Fruit fly (Drosophila melanogaster) whole organism, embryonic: ENCODE measurements around the gene Rgl.

ENCODE experiments used
- Aef1 ChIP-seq: fragments of 200-800 bp; sonication (Bioruptor generic); IDR thresholded peaks from 3 replicates; pipeline ENCODE4 v1.3.6; 2022; ENCODE audit warnings: missing biosample characterization, missing genetic modification characterization
- Bgb ChIP-seq: fragments of 200-800 bp; sonication (Bioruptor generic); IDR thresholded peaks from 2 replicates; pipeline ENCODE4 v1.3.6; 2022; ENCODE audit warnings: missing biosample characterization, missing genetic modification characterization; ENCODE audit not compliant: partially characterized antibody
- CG10321 ChIP-seq: fragments of 200-800 bp; sonication (Bioruptor generic); IDR thresholded peaks from 2 replicates; pipeline ENCODE4 v1.3.6; 2022; ENCODE audit warnings: missing biosample characterization, missing genetic modification characterization
- CG11093 ChIP-seq: fragments of 200-800 bp; sonication (Bioruptor generic); IDR thresholded peaks from 3 replicates; pipeline ENCODE4 v1.3.6; 2022; ENCODE audit warnings: missing biosample characterization, missing genetic modification characterization
- CG11247 ChIP-seq: fragments of 200-800 bp; sonication (Bioruptor generic); IDR thresholded peaks from 2 replicates; pipeline ENCODE4 v1.3.6; 2022; ENCODE audit warnings: missing biosample characterization, missing genetic modification characterization
- CG11560 ChIP-seq: fragments of 200-800 bp; sonication (Bioruptor generic); IDR thresholded peaks from 3 replicates; pipeline ENCODE4 v1.3.6; 2022; ENCODE audit warnings: missing biosample characterization, missing genetic modification characterization
- CG11696 ChIP-seq: fragments of 200-800 bp; sonication (Bioruptor generic); IDR thresholded peaks from 2 replicates; pipeline ENCODE4 v1.3.6; 2022; ENCODE audit warnings: missing biosample characterization, missing genetic modification characterization
- CG12155 ChIP-seq: fragments of 200-800 bp; sonication (Bioruptor generic); optimal IDR thresholded peaks from 3 replicates; lab custom pipeline; 2016; ENCODE audit warnings: missing biosample characterization, missing genetic modification characterization
- CG13123 ChIP-seq: fragments of 200-800 bp; sonication (Bioruptor generic); optimal IDR thresholded peaks from 2 replicates; lab custom pipeline; 2016; ENCODE audit warnings: missing biosample characterization, missing genetic modification characterization
- CG13894 ChIP-seq: fragments of 200-800 bp; sonication (Bioruptor generic); optimal IDR thresholded peaks from 3 replicates; lab custom pipeline; 2018; ENCODE audit warnings: missing biosample characterization, mild to moderate bottlenecking, missing genetic modification characterization, moderate library complexity
- CG14014 ChIP-seq: fragments of 200-800 bp; sonication (Bioruptor generic); IDR thresholded peaks from 2 replicates; pipeline ENCODE4 v1.3.6; 2022; ENCODE audit warnings: missing biosample characterization, missing genetic modification characterization
- CG17359 ChIP-seq: fragments of 200-800 bp; sonication (Bioruptor generic); optimal IDR thresholded peaks from 3 replicates; lab custom pipeline; 2018; ENCODE audit warnings: missing biosample characterization, mild to moderate bottlenecking, missing genetic modification characterization, moderate library complexity
- CG18011 ChIP-seq: fragments of 200-800 bp; sonication (Bioruptor generic); optimal IDR thresholded peaks from 2 replicates; lab custom pipeline; 2017; ENCODE audit warnings: missing biosample characterization, missing genetic modification characterization, mild to moderate bottlenecking, moderate library complexity, missing genotype
- CG18262 ChIP-seq: fragments of 200-800 bp; optimal IDR thresholded peaks from 3 replicates; lab custom pipeline; 2019; ENCODE audit warnings: missing biosample characterization, mild to moderate bottlenecking, missing genetic modification characterization, moderate library complexity
- CG31388 ChIP-seq: fragments of 200-800 bp; sonication (Bioruptor generic); optimal IDR thresholded peaks from 2 replicates; lab custom pipeline; 2016; ENCODE audit warnings: missing biosample characterization, missing genetic modification characterization
- CG4282 ChIP-seq: fragments of 200-800 bp; sonication (Bioruptor generic); optimal IDR thresholded peaks from 2 replicates; lab custom pipeline; 2016; ENCODE audit warnings: missing biosample characterization, missing genetic modification characterization
- CG4617 ChIP-seq: fragments of 200-800 bp; sonication (Bioruptor generic); optimal IDR thresholded peaks from 3 replicates; lab custom pipeline; 2016; ENCODE audit warnings: missing biosample characterization, missing genetic modification characterization, borderline replicate concordance
- Dfd ChIP-seq, 2 experiments: fragments of >200 bp; optimal IDR thresholded peaks; 2 replicates each; lab custom pipeline; 2017; ENCODE audit warnings: missing biosample characterization in 2 of 2, missing genetic modification characterization in 2 of 2
- Nf-YA ChIP-seq: fragments of 200-800 bp; sonication (Bioruptor generic); IDR thresholded peaks from 2 replicates; pipeline ENCODE4 v1.3.6; 2022; ENCODE audit warnings: missing biosample characterization, missing genetic modification characterization
- Nf-YC ChIP-seq: fragments of 200-800 bp; optimal IDR thresholded peaks from 3 replicates; lab custom pipeline; 2019; ENCODE audit warnings: missing biosample characterization, mild to moderate bottlenecking, missing genetic modification characterization, moderate library complexity
- NfI ChIP-seq: fragments of 200-800 bp; sonication (Bioruptor generic); optimal IDR thresholded peaks from 3 replicates; lab custom pipeline; 2018; ENCODE audit warnings: missing biosample characterization, mild to moderate bottlenecking, missing genetic modification characterization, moderate library complexity
- Optix ChIP-seq: fragments of 200-800 bp; sonication (Bioruptor generic); IDR thresholded peaks from 3 replicates; pipeline ENCODE4 v1.3.6; 2022; ENCODE audit warnings: missing biosample characterization, missing genetic modification characterization
- Poxn ChIP-seq: fragments of 200-800 bp; sonication (Bioruptor generic); IDR thresholded peaks from 2 replicates; pipeline ENCODE4 v1.3.6; 2022; ENCODE audit warnings: missing biosample characterization, missing genetic modification characterization
- Rfx ChIP-seq: fragments of 200-800 bp; sonication (Bioruptor generic); IDR thresholded peaks from 2 replicates; pipeline ENCODE4 v1.3.6; 2022; ENCODE audit warnings: missing biosample characterization, missing genetic modification characterization
- Usf ChIP-seq: fragments of 200-800 bp; sonication (Bioruptor generic); optimal IDR thresholded peaks from 2 replicates; lab custom pipeline; 2017; ENCODE audit warnings: missing genotype, missing biosample characterization, missing genetic modification characterization
- ara ChIP-seq: fragments of 200-800 bp; sonication (Bioruptor generic); IDR thresholded peaks from 2 replicates; pipeline ENCODE4 v1.3.6; 2022; ENCODE audit warnings: missing biosample characterization, missing genetic modification characterization
- ato ChIP-seq: fragments of 200-800 bp; sonication (Bioruptor generic); IDR thresholded peaks from 2 replicates; pipeline ENCODE4 v1.3.6; 2022; ENCODE audit warnings: missing biosample characterization, missing genetic modification characterization; ENCODE audit not compliant: partially characterized antibody
- caup ChIP-seq: fragments of 200-800 bp; sonication (Bioruptor generic); optimal IDR thresholded peaks from 3 replicates; lab custom pipeline; 2017; ENCODE audit warnings: missing biosample characterization, mild to moderate bottlenecking, missing genetic modification characterization, moderate library complexity; ENCODE audit not compliant: severe bottlenecking
- ewg ChIP-seq: fragments of 200-800 bp; sonication (Bioruptor generic); optimal IDR thresholded peaks from 3 replicates; lab custom pipeline; 2017; ENCODE audit warnings: mild to moderate bottlenecking, missing biosample characterization, missing genetic modification reagents, missing genetic modification characterization
- exex ChIP-seq: fragments of 200-800 bp; sonication (Bioruptor generic); optimal IDR thresholded peaks from 4 replicates; lab custom pipeline; 2018; ENCODE audit warnings: missing biosample characterization, mild to moderate bottlenecking, missing genetic modification characterization, moderate library complexity
- gfzf ChIP-seq: fragments of 200-800 bp; sonication (Bioruptor generic); optimal IDR thresholded peaks from 2 replicates; lab custom pipeline; 2016; ENCODE audit warnings: missing biosample characterization, mild to moderate bottlenecking, missing genetic modification characterization, moderate library complexity
- grau ChIP-seq: fragments of 200-800 bp; optimal IDR thresholded peaks from 3 replicates; lab custom pipeline; 2019; ENCODE audit warnings: missing biosample characterization, mild to moderate bottlenecking, missing genetic modification characterization, moderate library complexity
- hb ChIP-seq: fragments of 200-800 bp; sonication (Bioruptor generic); IDR thresholded peaks from 3 replicates; pipeline ENCODE4 v1.3.6; 2022; ENCODE audit warnings: missing biosample characterization, missing genetic modification characterization; ENCODE audit not compliant: partially characterized antibody
- her ChIP-seq: fragments of 200-800 bp; sonication (Bioruptor generic); optimal IDR thresholded peaks from 2 replicates; lab custom pipeline; 2016; ENCODE audit warnings: missing biosample characterization, missing genetic modification characterization
- hth ChIP-seq: fragments of >200 bp; optimal IDR thresholded peaks from 2 replicates; lab custom pipeline; 2017; ENCODE audit warnings: inconsistent platforms
- jigr1 ChIP-seq: fragments of 200-800 bp; sonication (Bioruptor generic); IDR thresholded peaks from 3 replicates; pipeline ENCODE4 v1.3.6; 2022; ENCODE audit warnings: missing biosample characterization, missing genetic modification characterization
- kah ChIP-seq: fragments of 200-800 bp; sonication (Bioruptor generic); optimal IDR thresholded peaks from 2 replicates; lab custom pipeline; 2018; ENCODE audit warnings: missing biosample characterization, mild to moderate bottlenecking, missing genetic modification characterization
- lov ChIP-seq, 2 experiments: fragments of 200-800 bp in 1 of 2; fragments of >200 bp in 1 of 2; sonication (Bioruptor generic) in 1 of 2; IDR thresholded peaks in 1 of 2; optimal IDR thresholded peaks in 1 of 2; 2 replicates in 1 of 2; 3 replicates in 1 of 2; pipeline versions ENCODE4 v1.3.6 to Lab custom; 2017 to 2022; ENCODE audit warnings: missing biosample characterization in 1 of 2, missing genetic modification characterization in 1 of 2
- mam ChIP-seq: fragments of 200-800 bp; sonication (Bioruptor generic); optimal IDR thresholded peaks from 3 replicates; lab custom pipeline; 2016; ENCODE audit warnings: missing biosample characterization, missing genetic modification characterization
- mirr ChIP-seq: fragments of 200-800 bp; sonication (Bioruptor generic); optimal IDR thresholded peaks from 3 replicates; lab custom pipeline; 2018; ENCODE audit warnings: missing biosample characterization, mild to moderate bottlenecking, missing genetic modification characterization
- nom ChIP-seq: fragments of 200-800 bp; sonication (Bioruptor generic); optimal IDR thresholded peaks from 2 replicates; lab custom pipeline; 2017; ENCODE audit warnings: missing biosample characterization, missing genetic modification characterization, mild to moderate bottlenecking, moderate library complexity, missing genetic modification reagents
- psq ChIP-seq: fragments of 200-800 bp; sonication (Bioruptor generic); optimal IDR thresholded peaks from 2 replicates; lab custom pipeline; 2017; ENCODE audit warnings: missing biosample characterization, missing genetic modification characterization
- repo ChIP-seq: fragments of 200-800 bp; sonication (Bioruptor generic); optimal IDR thresholded peaks from 2 replicates; lab custom pipeline; 2016; ENCODE audit warnings: missing biosample characterization, missing genetic modification characterization
- scrt ChIP-seq: fragments of 200-800 bp; sonication (Bioruptor generic); optimal IDR thresholded peaks from 2 replicates; lab custom pipeline; 2018; ENCODE audit warnings: missing biosample characterization, mild to moderate bottlenecking, missing genetic modification characterization, moderate library complexity
- sens-2 ChIP-seq: fragments of 200-800 bp; sonication (Bioruptor generic); IDR thresholded peaks from 2 replicates; pipeline ENCODE4 v1.3.6; 2022; ENCODE audit warnings: missing biosample characterization, missing genetic modification characterization
- slou ChIP-seq: fragments of 200-800 bp; sonication (Bioruptor generic); optimal IDR thresholded peaks from 3 replicates; lab custom pipeline; 2016; ENCODE audit warnings: missing biosample characterization, missing genetic modification characterization
- slp2 ChIP-seq: fragments of 200-800 bp; sonication (Bioruptor generic); optimal IDR thresholded peaks from 2 replicates; lab custom pipeline; 2016; ENCODE audit warnings: missing biosample characterization, missing genetic modification characterization
- sr ChIP-seq: fragments of 200-800 bp; sonication (Bioruptor generic); IDR thresholded peaks from 3 replicates; pipeline ENCODE4 v1.3.6; 2022; ENCODE audit warnings: missing biosample characterization, missing genetic modification characterization
- twi ChIP-seq: fragments of 200-800 bp; optimal IDR thresholded peaks from 2 replicates; lab custom pipeline; 2019; ENCODE audit warnings: missing biosample characterization, mild to moderate bottlenecking, missing genetic modification characterization, moderate library complexity
- vnd ChIP-seq: fragments of 200-800 bp; sonication (Bioruptor generic); IDR thresholded peaks from 3 replicates; pipeline ENCODE4 v1.3.6; 2022; ENCODE audit warnings: missing biosample characterization, missing genetic modification characterization; ENCODE audit not compliant: partially characterized antibody

Rgl gene

dm6 chr3L:13862403-13862802 lies 62.7 kb downstream of the Rgl start:
- TF ChIP-seq nom (no peak), hb (GFP tag; lab: Robert Waterston, UW) (0 out of 3 replicates have a peak, but pooled peaks have one; percentile 21), CG13123 (GFP tag; lab: Kevin White, UChicago) (no peak), grau (tag; lab: Kevin White, UChicago) (peak; percentile 83), CG14014 (GFP tag; lab: Robert Waterston, UW) (peak; percentile 96), mam (GFP tag; lab: Kevin White, UChicago) (peak; percentile 95), ara (GFP tag; lab: Robert Waterston, UW) (0 out of 2 replicates have a peak, but pooled peaks have one; percentile 31), CG18262 (tag; lab: Kevin White, UChicago) (no peak), her (GFP tag; lab: Kevin White, UChicago) (peak; percentile 91), gfzf (GFP tag; lab: Kevin White, UChicago) (no peak), CG10321 (GFP tag; lab: Robert Waterston, UW) (0 out of 2 replicates have a peak, but pooled peaks have one; percentile 57), CG4617 (GFP tag; lab: Kevin White, UChicago) (peak; percentile 69), Rfx (GFP tag; lab: Robert Waterston, UW) (peak; percentile 99), vnd (GFP tag; lab: Robert Waterston, UW) (no peak), sens-2 (peak; percentile 85), CG18011 (GFP tag; lab: Kevin White, UChicago) (peak; percentile 67), Poxn (GFP tag; lab: Robert Waterston, UW) (peak; percentile 69; the same call in 1 of the 2 replicates), slou (no peak), Dfd (GFP tag; optimal IDR thresholded peaks at IDR 0.05; lab: Kevin White, UChicago) (no peak), CG11696 (GFP tag; lab: Robert Waterston, UW) (peak; percentile 60; the same call in 1 of the 2 replicates), jigr1 (GFP tag; lab: Robert Waterston, UW) (no peak), CG11560 (peak; percentile 87; the same call in 2 of the 3 replicates), psq (GFP tag; lab: Kevin White, UChicago) (peak; percentile 58), twi (peak; percentile 75), Bgb (GFP tag; lab: Robert Waterston, UW) (peak; percentile 90), CG17359 (peak; percentile 71), CG11093 (peak; percentile 71; the same call in 2 of the 3 replicates), repo (GFP tag; lab: Kevin White, UChicago) (no peak), slp2 (GFP tag; lab: Kevin White, UChicago) (peak; percentile 71), exex (peak; percentile 85), sr (peak; percentile 87), CG31388 (GFP tag; lab: Kevin White, UChicago) (no peak), mirr (GFP tag; lab: Kevin White, UChicago) (peak; percentile 90), NfI (peak; percentile 87), ewg (GFP tag; lab: Kevin White, UChicago) (peak; percentile 69), caup (peak; percentile 49), Nf-YA (no peak), CG4282 (GFP tag; lab: Kevin White, UChicago) (peak; percentile 84), lov (optimal IDR thresholded peaks at IDR 0.05; lab: Kevin White, UChicago) (no peak), lov (GFP tag; IDR thresholded peaks at IDR 0.05; lab: Robert Waterston, UW) (peak; percentile 88), CG11247 (GFP tag; lab: Robert Waterston, UW) (peak; percentile 90), CG13894 (tag; lab: Kevin White, UChicago) (no peak), Usf (peak; percentile 64), ato (GFP tag; lab: Robert Waterston, UW) (0 out of 2 replicates have a peak, but pooled peaks have one; percentile 22), kah (GFP tag; lab: Kevin White, UChicago) (no peak), Aef1 (peak; percentile 88), scrt (GFP tag; lab: Kevin White, UChicago) (no peak), Optix (GFP tag; lab: Robert Waterston, UW) (peak; percentile 93), Nf-YC (tag; lab: Kevin White, UChicago) (no peak), CG12155 (GFP tag; lab: Kevin White, UChicago) (peak; percentile 87), hth (lab: Kevin White, UChicago) (no peak)
